Worm (Caenorhabditis elegans): ENCODE results near the gene pha-2.

DNA sequence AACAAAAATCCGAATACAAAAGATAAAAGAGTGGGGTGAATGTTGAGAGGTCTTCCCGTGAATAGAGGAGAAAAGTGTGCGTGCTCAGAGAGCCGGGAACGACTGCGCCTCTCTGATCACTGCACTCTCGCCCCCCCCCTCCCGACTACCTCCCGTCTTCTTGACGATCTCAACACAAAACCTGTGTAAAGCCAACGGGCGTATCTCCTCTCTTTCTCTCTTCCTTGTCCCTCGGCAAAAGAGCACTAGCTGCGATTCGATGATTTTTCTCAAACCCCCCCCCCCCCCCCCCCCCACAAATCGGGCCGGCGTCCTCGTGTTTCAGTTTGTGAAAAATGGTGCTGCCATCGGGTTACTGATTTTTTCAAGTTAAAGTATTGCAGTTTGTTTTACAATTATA lies 15.1 kb downstream of the pha-2 start:
- no peak for TF ChIP-seq pqm-1 (tag; optimal IDR thresholded peaks at IDR 0.05)
- no peak for TF ChIP-seq unc-86 (tag; optimal IDR thresholded peaks at IDR 0.05)
- TF ChIP-seq lin-11 (tag; optimal IDR thresholded peaks at IDR 0.05) = no peak
- no peak for TF ChIP-seq ceh-9 (tag; optimal IDR thresholded peaks at IDR 0.05)
- no peak for TF ChIP-seq T23F11.4 (GFP tag; optimal IDR thresholded peaks at IDR 0.05)
- TF ChIP-seq madf-2 (tag; optimal IDR thresholded peaks at IDR 0.05) = no peak
- TF ChIP-seq elt-2 (tag; optimal IDR thresholded peaks at IDR 0.05) = no peak
- no peak for TF ChIP-seq ama-1 (optimal IDR thresholded peaks at IDR 0.05)
- no peak for TF ChIP-seq pha-4 (tag; optimal IDR thresholded peaks at IDR 0.05)
- TF ChIP-seq ceh-31 (tag; optimal IDR thresholded peaks at IDR 0.05) = no peak
- TF ChIP-seq hlh-6 (tag; optimal IDR thresholded peaks at IDR 0.05) = no peak
